Worm (Caenorhabditis elegans): Measurements from ENCODE around the gene F27B3.6.

F27B3.6 gene

ce11 chrIII:6615064-6615463 lies 36.7 kb upstream of the F27B3.6 start, which contains the start of gene cmtr-2:
cmtr-2 (plus strand) TSS chrIII:6615414.
- peak; percentile 74 for TF ChIP-seq dpl-1 (GFP tag; optimal IDR thresholded peaks at IDR 0.05)
- peak in 2 of 3 experiments; percentile 54 to 87 for TF ChIP-seq lin-35 (GFP tag; optimal IDR thresholded peaks at IDR 0.05)
- no peak for TF ChIP-seq rcor-1 (GFP tag; IDR thresholded peaks at IDR 0.05)
- no peak for TF ChIP-seq hmg-1.2 (GFP tag; IDR thresholded peaks at IDR 0.05)
- TF ChIP-seq dox-1 (GFP tag; IDR thresholded peaks at IDR 0.05), result no peak
- no peak for TF ChIP-seq ceh-100 (GFP tag; IDR thresholded peaks at IDR 0.05)
- no peak for TF ChIP-seq hlh-26 (GFP tag; conservative IDR thresholded peaks at IDR 0.05)
- TF ChIP-seq madf-10 (tag; optimal IDR thresholded peaks at IDR 0.05), result no peak
- peak; percentile 65 for TF ChIP-seq efl-1 (GFP tag; optimal IDR thresholded peaks at IDR 0.05)
- no peak for TF ChIP-seq ekl-4 (GFP tag; IDR thresholded peaks at IDR 0.05)
- TF ChIP-seq mcd-1 (GFP tag; IDR thresholded peaks at IDR 0.05), result peak; percentile 92
- TF ChIP-seq cebp-2 (GFP tag; IDR thresholded peaks at IDR 0.05), result no peak
- TF ChIP-seq madf-6 (GFP tag; IDR thresholded peaks at IDR 0.05), result no peak
- no peak for TF ChIP-seq atf-7 (tag; optimal IDR thresholded peaks at IDR 0.05)
- no peak for TF ChIP-seq unc-130 (GFP tag; optimal IDR thresholded peaks at IDR 0.05)
- no peak for TF ChIP-seq chd-7 (tag; optimal IDR thresholded peaks at IDR 0.05)
- TF ChIP-seq ets-4 (GFP tag; optimal IDR thresholded peaks at IDR 0.05), result no peak
- TF ChIP-seq B0261.1 (tag; optimal IDR thresholded peaks at IDR 0.05), result no peak
- no peak for TF ChIP-seq cebp-1 (GFP tag; IDR thresholded peaks at IDR 0.05)
- no peak for TF ChIP-seq cebp-1 (tag; optimal IDR thresholded peaks at IDR 0.05)
- no peak for TF ChIP-seq die-1 (tag; optimal IDR thresholded peaks at IDR 0.05)
- 0 out of 2 replicates have a peak, but pooled peaks have one; percentile 23 for TF ChIP-seq F33H1.4 (GFP tag; IDR thresholded peaks at IDR 0.05)
- no peak for TF ChIP-seq F57C9.4 (tag; optimal IDR thresholded peaks at IDR 0.05)
- no peak for TF ChIP-seq attf-5 (GFP tag; optimal IDR thresholded peaks at IDR 0.05)
- TF ChIP-seq lsy-27 (tag; optimal IDR thresholded peaks at IDR 0.05; ENCODE audit: borderline replicate concordance, insufficient read depth), result no peak
- no peak for TF ChIP-seq Y95B8A.8 (GFP tag; IDR thresholded peaks at IDR 0.05)
- no peak for TF ChIP-seq athp-1 (tag; optimal IDR thresholded peaks at IDR 0.05)
- no peak for TF ChIP-seq K11D2.4 (GFP tag; IDR thresholded peaks at IDR 0.05)
- no peak for TF ChIP-seq ceh-91 (GFP tag; IDR thresholded peaks at IDR 0.05)
- no peak for TF ChIP-seq F52B5.7 (tag; optimal IDR thresholded peaks at IDR 0.05)
- no peak for TF ChIP-seq ztf-26 (tag; optimal IDR thresholded peaks at IDR 0.05)
- TF ChIP-seq tbx-9 (tag; optimal IDR thresholded peaks at IDR 0.05; ENCODE audit: borderline replicate concordance), result no peak
- TF ChIP-seq F37B4.10 (GFP tag; IDR thresholded peaks at IDR 0.05), result no peak
- peak; percentile 91 for TF ChIP-seq lin-54 (GFP tag; optimal IDR thresholded peaks at IDR 0.05)
- no peak for TF ChIP-seq madf-3 (GFP tag; IDR thresholded peaks at IDR 0.05)
- no peak for TF ChIP-seq somi-1 (GFP tag; optimal IDR thresholded peaks at IDR 0.05)

ce11 chrIII:6612282-6612681 lies 33.9 kb upstream of the F27B3.6 start, which contains the start of gene ctsa-4.2:
ctsa-4.2 (plus strand) TSS chrIII:6612528.
- peak; percentile 70 for TF ChIP-seq nhr-80 (tag; optimal IDR thresholded peaks at IDR 0.05)
- TF ChIP-seq lin-40 (tag; optimal IDR thresholded peaks at IDR 0.05), result no peak

ce11 chrIII:6610522-6610921 lies 32.1 kb upstream of the F27B3.6 start, which contains the start of gene srh-40:
srh-40 (plus strand) TSS chrIII:6610822.
- TF ChIP-seq lsl-1 (GFP tag; optimal IDR thresholded peaks at IDR 0.05), result no peak

All from whole organism, young adult.